Worm (Caenorhabditis elegans): ENCODE data around the gene snr-1.

snr-1 gene

ce11 chrIV:17084839-17085238 is 3.0 kb upstream of the snr-1 start (continued):
- no peak for TF ChIP-seq snpc-4 (GFP tag; optimal IDR thresholded peaks at IDR 0.05)
- peak in 2 of 4 experiments; percentile 28 to 76 for TF ChIP-seq snpc-4 (tag; optimal IDR thresholded peaks at IDR 0.05)
- peak; percentile 15 for TF ChIP-seq snpc-3.4 (tag; optimal IDR thresholded peaks at IDR 0.05)
- TF ChIP-seq mcd-1 (GFP tag; IDR thresholded peaks at IDR 0.05) = peak; percentile 34; the same call in 1 of the 2 replicates
- TF ChIP-seq F10E7.11 (tag; optimal IDR thresholded peaks at IDR 0.05) = no peak
- no peak for TF ChIP-seq snpc-1.3 (tag; optimal IDR thresholded peaks at IDR 0.05; ENCODE audit: insufficient read depth)
- no peak for TF ChIP-seq tbp1 (GFP tag; optimal IDR thresholded peaks at IDR 0.05)
- TF ChIP-seq sdz-38 (tag; optimal IDR thresholded peaks at IDR 0.05) = no peak
- no peak for TF ChIP-seq cebp-2 (GFP tag; IDR thresholded peaks at IDR 0.05)
- no peak for TF ChIP-seq Y67H2A.10 (GFP tag; conservative IDR thresholded peaks at IDR 0.05)
- no peak for TF ChIP-seq ceh-40 (GFP tag; IDR thresholded peaks at IDR 0.05)
- peak; percentile 53; the same call in 1 of the 2 replicates for TF ChIP-seq madf-3 (GFP tag; IDR thresholded peaks at IDR 0.05)
- peak; percentile 19 for TF ChIP-seq F49E8.2 (tag; optimal IDR thresholded peaks at IDR 0.05; ENCODE audit: insufficient read depth)
- no peak for TF ChIP-seq ceh-27 (GFP tag; optimal IDR thresholded peaks at IDR 0.05)
- TF ChIP-seq somi-1 (GFP tag; optimal IDR thresholded peaks at IDR 0.05) = no peak
- no peak for TF ChIP-seq bed-2 (GFP tag; IDR thresholded peaks at IDR 0.05)
- TF ChIP-seq hmg-20 (GFP tag; IDR thresholded peaks at IDR 0.05) = no peak

ce11 chrIV:17088849-17089248 is 1.0 kb downstream of the snr-1 start, which contains the start of gene Y116A8C.43:
Y116A8C.43 (plus strand) TSS chrIV:17088851.
- TF ChIP-seq sea-2 (GFP tag; IDR thresholded peaks at IDR 0.05) = no peak
- TF ChIP-seq ekl-4 (GFP tag; IDR thresholded peaks at IDR 0.05) = peak; percentile 65; the same call in 1 of the 2 replicates
- TF ChIP-seq hlh-26 (GFP tag; conservative IDR thresholded peaks at IDR 0.05) = 0 out of 2 replicates have a peak, but pooled peaks have one; percentile 29
- TF ChIP-seq nhr-27 (tag; optimal IDR thresholded peaks at IDR 0.05) = peak; percentile 8
- TF ChIP-seq somi-1 (GFP tag; optimal IDR thresholded peaks at IDR 0.05) = no peak
- TF ChIP-seq ztf-3 (GFP tag; optimal IDR thresholded peaks at IDR 0.05) = no peak
- TF ChIP-seq madf-6 (GFP tag; IDR thresholded peaks at IDR 0.05) = peak; percentile 39; the same call in 1 of the 2 replicates
- peak; percentile 7 for TF ChIP-seq lin-54 (GFP tag; optimal IDR thresholded peaks at IDR 0.05)
- peak; percentile 38 for TF ChIP-seq F57C9.4 (tag; optimal IDR thresholded peaks at IDR 0.05)
- peak; percentile 31 for TF ChIP-seq mes-4 (tag; optimal IDR thresholded peaks at IDR 0.05)
- no peak for TF ChIP-seq dpff-1 (tag; optimal IDR thresholded peaks at IDR 0.05)
- TF ChIP-seq B0035.1 (tag; optimal IDR thresholded peaks at IDR 0.05) = no peak
- peak; percentile 43 for TF ChIP-seq tlf-1 (GFP tag; optimal IDR thresholded peaks at IDR 0.05)
- peak; percentile 17 for TF ChIP-seq mxl-1 (tag; optimal IDR thresholded peaks at IDR 0.05)
- peak; percentile 65 for TF ChIP-seq F49E8.2 (tag; optimal IDR thresholded peaks at IDR 0.05; ENCODE audit: insufficient read depth)
- TF ChIP-seq cebp-1 (GFP tag; IDR thresholded peaks at IDR 0.05) = no peak
- peak; percentile 12 for TF ChIP-seq cebp-1 (tag; optimal IDR thresholded peaks at IDR 0.05)
- 0 out of 2 replicates have a peak, but pooled peaks have one; percentile 68 for TF ChIP-seq ztf-28 (GFP tag; IDR thresholded peaks at IDR 0.05)
- no peak for TF ChIP-seq attf-3 (GFP tag; conservative IDR thresholded peaks at IDR 0.05)
- no peak for TF ChIP-seq ceh-79 (tag; optimal IDR thresholded peaks at IDR 0.05)
- no peak for TF ChIP-seq dox-1 (GFP tag; IDR thresholded peaks at IDR 0.05)
- TF ChIP-seq snpc-3.4 (tag; optimal IDR thresholded peaks at IDR 0.05) = no peak
- peak; percentile 26 for TF ChIP-seq ztf-18 (tag; optimal IDR thresholded peaks at IDR 0.05)
- no peak for TF ChIP-seq aptf-3 (GFP tag; IDR thresholded peaks at IDR 0.05)
- TF ChIP-seq ceh-91 (GFP tag; IDR thresholded peaks at IDR 0.05) = no peak
- 0 out of 2 replicates have a peak, but pooled peaks have one; percentile 53 for TF ChIP-seq Y56A3A.18 (GFP tag; IDR thresholded peaks at IDR 0.05)
- no peak for TF ChIP-seq pha-4 (tag; optimal IDR thresholded peaks at IDR 0.05)
- 0 out of 2 replicates have a peak, but pooled peaks have one; percentile 8 for TF ChIP-seq madf-8 (GFP tag; conservative IDR thresholded peaks at IDR 0.05)
- peak; percentile 45 for TF ChIP-seq snpc-4 (GFP tag; optimal IDR thresholded peaks at IDR 0.05)
- TF ChIP-seq snpc-4 (tag; optimal IDR thresholded peaks at IDR 0.05) = peak in 1 of 4 experiments; percentile 88
- peak; percentile 5 for TF ChIP-seq F10E7.11 (tag; optimal IDR thresholded peaks at IDR 0.05)
- peak; percentile 38; the same call in 1 of the 2 replicates for TF ChIP-seq rcor-1 (GFP tag; IDR thresholded peaks at IDR 0.05)
- peak; percentile 68; the same call in 1 of the 2 replicates for TF ChIP-seq B0336.3 (GFP tag; IDR thresholded peaks at IDR 0.05)
- peak; percentile 76 for TF ChIP-seq Y53G8AR.9 (GFP tag; conservative IDR thresholded peaks at IDR 0.05)
- peak; percentile 39 for TF ChIP-seq F52B5.7 (tag; optimal IDR thresholded peaks at IDR 0.05)
- 0 out of 2 replicates have a peak, but pooled peaks have one; percentile 39 for TF ChIP-seq D2030.7 (GFP tag; IDR thresholded peaks at IDR 0.05)

Measured in whole organism, young adult.